Fruit fly (Drosophila melanogaster) whole organism: ENCODE data around the gene Gas8.

Experiments used
- CG8478 ChIP-seq: fragments of >200 bp; optimal IDR thresholded peaks from 2 replicates; lab custom pipeline; 2018; ENCODE audit warnings: inconsistent platforms
- Dll ChIP-seq: fragments of >200 bp; optimal IDR thresholded peaks from 2 replicates; lab custom pipeline; 2017
- EcR ChIP-seq, 2 experiments: fragments of >200 bp; optimal IDR thresholded peaks; 2 replicates each; lab custom pipeline; 2017; ENCODE audit warnings: missing biosample characterization in 2 of 2, missing genetic modification characterization in 2 of 2, missing genetic modification reagents in 2 of 2
- pan ChIP-seq: fragments of >200 bp; optimal IDR thresholded peaks from 2 replicates; lab custom pipeline; 2017
- psq ChIP-seq: fragments of >200 bp; optimal IDR thresholded peaks from 2 replicates; lab custom pipeline; 2017
- usp ChIP-seq: fragments of >200 bp; optimal IDR thresholded peaks from 2 replicates; lab custom pipeline; 2017; ENCODE audit warnings: missing biosample characterization, missing genetic modification characterization, mixed read lengths

The Gas8 gene

dm6 chrX:3453038-3453819 is 51.4 kb downstream of the Gas8 start:
- TF ChIP-seq psq (lab: Kevin White, UChicago): no peak
- no peak for TF ChIP-seq pan (lab: Kevin White, UChicago)
- no peak for TF ChIP-seq CG8478
- no peak for TF ChIP-seq usp

dm6 chrX:3451916-3452315 is 52.7 kb downstream of the Gas8 start:
- no peak for TF ChIP-seq psq (lab: Kevin White, UChicago)
- TF ChIP-seq pan (lab: Kevin White, UChicago): no peak
- TF ChIP-seq usp: no peak
- no peak for TF ChIP-seq CG8478
- no peak for TF ChIP-seq Dll (lab: Kevin White, UChicago)
- no peak for TF ChIP-seq EcR (GFP tag; optimal IDR thresholded peaks at IDR 0.05; lab: Kevin White, UChicago)

- TF ChIP-seq CG8478: no peak
- TF ChIP-seq usp: no peak
- TF ChIP-seq Dll (lab: Kevin White, UChicago): no peak
- no peak for TF ChIP-seq pan (lab: Kevin White, UChicago)
- no peak for TF ChIP-seq EcR (GFP tag; optimal IDR thresholded peaks at IDR 0.05; lab: Kevin White, UChicago)
- no peak for TF ChIP-seq psq (lab: Kevin White, UChicago)
Measured at dm6 chrX:3451250-3451786, 53.3 kb downstream of the Gas8 start.

- TF ChIP-seq usp (no peak), EcR (GFP tag; optimal IDR thresholded peaks at IDR 0.05; lab: Kevin White, UChicago) (no peak), psq (lab: Kevin White, UChicago) (no peak), Dll (lab: Kevin White, UChicago) (no peak), CG8478 (no peak), pan (lab: Kevin White, UChicago) (no peak)
Measured at dm6 chrX:3448893-3449394, 55.7 kb downstream of the Gas8 start, which contains the start of gene CG12535. Gene CG12535, minus strand, starts transcription at chrX:3448943.

dm6 chrX:3447718-3448523 is 56.7 kb downstream of the Gas8 start:
- TF ChIP-seq EcR (GFP tag; optimal IDR thresholded peaks at IDR 0.05; lab: Kevin White, UChicago) (no peak), psq (lab: Kevin White, UChicago) (no peak), Dll (lab: Kevin White, UChicago) (no peak), pan (lab: Kevin White, UChicago) (no peak), usp (no peak), CG8478 (no peak)

dm6 chrX:3446650-3447049 is 58.0 kb downstream of the Gas8 start:
- TF ChIP-seq psq (lab: Kevin White, UChicago): no peak
- TF ChIP-seq pan (lab: Kevin White, UChicago): no peak
- no peak for TF ChIP-seq CG8478
- TF ChIP-seq usp: no peak
- TF ChIP-seq Dll (lab: Kevin White, UChicago): no peak
- no peak for TF ChIP-seq EcR (GFP tag; optimal IDR thresholded peaks at IDR 0.05; lab: Kevin White, UChicago)

- TF ChIP-seq EcR (GFP tag; optimal IDR thresholded peaks at IDR 0.05; lab: Kevin White, UChicago) (no peak), Dll (lab: Kevin White, UChicago) (no peak), CG8478 (no peak), pan (lab: Kevin White, UChicago) (no peak), usp (no peak), psq (lab: Kevin White, UChicago) (no peak)
Measured at dm6 chrX:3446157-3446556, 58.5 kb downstream of the Gas8 start.

- TF ChIP-seq CG8478 (no peak), EcR (GFP tag; optimal IDR thresholded peaks at IDR 0.05; lab: Kevin White, UChicago) (no peak), pan (lab: Kevin White, UChicago) (no peak), Dll (lab: Kevin White, UChicago) (no peak), usp (no peak), psq (lab: Kevin White, UChicago) (no peak)
Measured at dm6 chrX:3444800-3445199, 59.9 kb downstream of the Gas8 start.

- TF ChIP-seq CG8478: no peak
- no peak for TF ChIP-seq pan (lab: Kevin White, UChicago)
- no peak for TF ChIP-seq psq (lab: Kevin White, UChicago)
- TF ChIP-seq usp: no peak
- no peak for TF ChIP-seq EcR (GFP tag; optimal IDR thresholded peaks at IDR 0.05; lab: Kevin White, UChicago)
- TF ChIP-seq Dll (lab: Kevin White, UChicago): no peak
Measured at dm6 chrX:3443902-3444301, 60.7 kb downstream of the Gas8 start.

dm6 chrX:3442543-3443207 is 62.0 kb downstream of the Gas8 start:
- TF ChIP-seq CG8478 (no peak), pan (lab: Kevin White, UChicago) (no peak), psq (lab: Kevin White, UChicago) (no peak), EcR (GFP tag; optimal IDR thresholded peaks at IDR 0.05; lab: Kevin White, UChicago) (no peak), Dll (lab: Kevin White, UChicago) (no peak), usp (no peak)
